ENCODE assay signal across 3 fruit fly cellular contexts in the genomic region with DNA sequence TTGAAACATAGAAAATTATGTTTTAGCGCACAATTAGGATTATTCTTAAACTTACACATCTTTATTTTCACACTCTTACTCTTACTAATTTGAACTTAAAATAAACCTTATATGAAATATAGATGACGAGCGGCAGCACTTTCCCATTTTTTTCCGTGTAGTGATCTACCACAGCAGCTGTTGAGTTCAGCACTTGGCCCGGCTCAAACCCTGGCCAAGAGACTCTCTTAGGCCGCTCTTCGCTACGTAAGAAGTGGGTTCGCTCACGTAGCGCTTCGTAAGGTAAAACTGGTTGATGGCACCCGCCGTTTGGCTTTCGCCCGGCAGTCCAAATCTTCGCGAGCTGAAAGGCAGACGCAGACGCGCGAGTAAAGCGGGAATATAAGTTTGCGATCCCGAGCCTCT.
TF ChIP-seq lines count a peak whose summit lies in the region.

Gene Osi24, plus strand, starts transcription at position 324 of the 405 bp plus-strand sequence.

TF ChIP-seq in whole organism, embryonic, 481 proteins besides CTCF, POLR2A, EP300 and RAD21 (continued from another document and continues in another):
- TF ChIP-seq prd (optimal IDR thresholded peaks at IDR 0.05; lab: Kevin White, UChicago) (no peak), prd (GFP tag; IDR thresholded peaks at IDR 0.05; lab: Robert Waterston, UW) (peak; percentile 70; the same call in 2 of the 3 replicates), CG17361 (GFP tag; IDR thresholded peaks at IDR 0.05; lab: Robert Waterston, UW) (peak; percentile 47; the same call in 1 of the 3 replicates), CG18476 (GFP tag; optimal IDR thresholded peaks at IDR 0.05; lab: Kevin White, UChicago) (no peak), Myb (GFP tag; optimal IDR thresholded peaks at IDR 0.05; lab: Kevin White, UChicago) (peak; percentile 15), Gug (GFP tag; IDR thresholded peaks at IDR 0.05; lab: Robert Waterston, UW) (no peak; the same call in 3 of the 4 replicates), onecut (GFP tag; IDR thresholded peaks at IDR 0.05; lab: Robert Waterston, UW) (no peak), CG6791 (GFP tag; IDR thresholded peaks at IDR 0.05; lab: Robert Waterston, UW; ENCODE audit: partially characterized antibody) (no peak), CG16815 (GFP tag; optimal IDR thresholded peaks at IDR 0.05; lab: Kevin White, UChicago) (no peak), CG8944 (GFP tag; optimal IDR thresholded peaks at IDR 0.05; lab: Kevin White, UChicago) (peak; percentile 27), CG17328 (GFP tag; IDR thresholded peaks at IDR 0.05; lab: Robert Waterston, UW) (peak; percentile 67), D19B (GFP tag; optimal IDR thresholded peaks at IDR 0.05; lab: Kevin White, UChicago) (no peak), Med (GFP tag; lab: Kevin White, UChicago) (peak; percentile 90), CG12219 (GFP tag; optimal IDR thresholded peaks at IDR 0.05; lab: Kevin White, UChicago) (peak; percentile 39), CG31224 (GFP tag; IDR thresholded peaks at IDR 0.05; lab: Robert Waterston, UW) (0 out of 2 replicates have a peak, but pooled peaks have one; percentile 29), CoRest (tag; optimal IDR thresholded peaks at IDR 0.05; lab: Kevin White, UChicago) (peak; percentile 27), sna (GFP tag; IDR thresholded peaks at IDR 0.05; lab: Robert Waterston, UW; ENCODE audit: partially characterized antibody) (no peak), dan (GFP tag; IDR thresholded peaks at IDR 0.05; lab: Robert Waterston, UW) (no peak), HLH3B (GFP tag; IDR thresholded peaks at IDR 0.05; lab: Robert Waterston, UW) (peak; percentile 74), CG1529 (GFP tag; optimal IDR thresholded peaks at IDR 0.05; lab: Kevin White, UChicago) (peak; percentile 42), Mrtf (GFP tag; IDR thresholded peaks at IDR 0.05; lab: Robert Waterston, UW) (0 out of 3 replicates have a peak, but pooled peaks have one; percentile 63), CG8765 (GFP tag; IDR thresholded peaks at IDR 0.05; lab: Robert Waterston, UW) (no peak), bbx (GFP tag; IDR thresholded peaks at IDR 0.05; lab: Robert Waterston, UW; ENCODE audit: partially characterized antibody) (no peak), CG43689 (GFP tag; IDR thresholded peaks at IDR 0.05; lab: Robert Waterston, UW) (0 out of 2 replicates have a peak, but pooled peaks have one; percentile 37), Scr (GFP tag; IDR thresholded peaks at IDR 0.05; lab: Robert Waterston, UW; ENCODE audit: partially characterized antibody) (no peak), CG12942 (GFP tag; optimal IDR thresholded peaks at IDR 0.05; lab: Kevin White, UChicago) (peak; percentile 37), pan (optimal IDR thresholded peaks at IDR 0.05; lab: Kevin White, UChicago) (no peak), pan (GFP tag; optimal IDR thresholded peaks at IDR 0.05 in 1 of 2, IDR thresholded peaks at IDR 0.05 in 1 of 2) (peak in 1 of 2 experiments; percentile 78), Blimp-1 (GFP tag; optimal IDR thresholded peaks at IDR 0.05; lab: Kevin White, UChicago) (peak; percentile 62), tup (GFP tag; optimal IDR thresholded peaks at IDR 0.05; lab: Kevin White, UChicago) (no peak), CG11695 (GFP tag; IDR thresholded peaks at IDR 0.05; lab: Robert Waterston, UW) (peak; percentile 73; the same call in 2 of the 3 replicates), CG6254 (GFP tag; optimal IDR thresholded peaks at IDR 0.05; lab: Kevin White, UChicago) (peak; percentile 43), CG34224 (GFP tag; IDR thresholded peaks at IDR 0.05; lab: Robert Waterston, UW; ENCODE audit: partially characterized antibody) (no peak), pho (GFP tag; optimal IDR thresholded peaks at IDR 0.05; lab: Kevin White, UChicago) (peak; percentile 0), Pdp1 (GFP tag; optimal IDR thresholded peaks at IDR 0.05; lab: Kevin White, UChicago) (peak; percentile 37 to 41), gt (GFP tag; IDR thresholded peaks at IDR 0.05; lab: Robert Waterston, UW) (no peak), CG11247 (GFP tag; IDR thresholded peaks at IDR 0.05; lab: Robert Waterston, UW) (0 out of 2 replicates have a peak, but pooled peaks have one; percentile 22), CG18619 (GFP tag; optimal IDR thresholded peaks at IDR 0.05; lab: Kevin White, UChicago) (peak; percentile 0), mam (GFP tag; optimal IDR thresholded peaks at IDR 0.05; lab: Kevin White, UChicago) (peak; percentile 44)

TF ChIP-seq in whole organism, prepupa, 60 proteins besides CTCF, POLR2A, EP300 and RAD21 (continued from another document):
- TF ChIP-seq CG10631 (GFP tag; optimal IDR thresholded peaks at IDR 0.05; lab: Kevin White, UChicago) (peak; percentile 77), Gug (GFP tag; IDR thresholded peaks at IDR 0.05; lab: Robert Waterston, UW) (peak; percentile 75), Met (GFP tag; optimal IDR thresholded peaks at IDR 0.05; lab: Kevin White, UChicago) (peak; percentile 68), ss (GFP tag; optimal IDR thresholded peaks at IDR 0.05; lab: Kevin White, UChicago) (peak; percentile 23 to 24), CG11294 (GFP tag; IDR thresholded peaks at IDR 0.05; lab: Robert Waterston, UW) (peak; percentile 57), achi (GFP tag; optimal IDR thresholded peaks at IDR 0.05; lab: Kevin White, UChicago) (peak; percentile 78), CG6163 (GFP tag; IDR thresholded peaks at IDR 0.05; lab: Robert Waterston, UW) (peak; percentile 91), fkh (GFP tag; optimal IDR thresholded peaks at IDR 0.05; lab: Kevin White, UChicago) (no peak), CG9139 (GFP tag; optimal IDR thresholded peaks at IDR 0.05; lab: Kevin White, UChicago) (peak; percentile 33), Sox14 (GFP tag; optimal IDR thresholded peaks at IDR 0.05; lab: Kevin White, UChicago) (peak; percentile 77), CG32006 (GFP tag; optimal IDR thresholded peaks at IDR 0.05; lab: Kevin White, UChicago) (peak; percentile 93), dac (GFP tag; optimal IDR thresholded peaks at IDR 0.05; lab: Kevin White, UChicago) (peak; percentile 81), Eip75B (GFP tag; optimal IDR thresholded peaks at IDR 0.05; lab: Kevin White, UChicago) (peak; percentile 80), Hr4 (GFP tag; optimal IDR thresholded peaks at IDR 0.05; lab: Kevin White, UChicago) (peak; percentile 94), Sox15 (GFP tag; optimal IDR thresholded peaks at IDR 0.05; lab: Kevin White, UChicago) (peak; percentile 38), CG6792 (GFP tag; optimal IDR thresholded peaks at IDR 0.05; lab: Kevin White, UChicago) (peak; percentile 72), CG34406 (GFP tag; optimal IDR thresholded peaks at IDR 0.05; lab: Kevin White, UChicago) (peak; percentile 64), net (GFP tag; optimal IDR thresholded peaks at IDR 0.05; lab: Kevin White, UChicago) (peak; percentile 88), Lpt (GFP tag; optimal IDR thresholded peaks at IDR 0.05; lab: Kevin White, UChicago) (peak; percentile 80), CG8632 (GFP tag; optimal IDR thresholded peaks at IDR 0.05; lab: Kevin White, UChicago) (peak; percentile 73), Eip78C (GFP tag; lab: Kevin White, UChicago) (peak; percentile 96), svp (GFP tag; lab: Kevin White, UChicago) (peak; percentile 79), Eip93F (GFP tag; optimal IDR thresholded peaks at IDR 0.05; lab: Kevin White, UChicago) (no peak), CG10669 (GFP tag; optimal IDR thresholded peaks at IDR 0.05; lab: Kevin White, UChicago) (peak; percentile 63), CG8119 (GFP tag; IDR thresholded peaks at IDR 0.05; lab: Robert Waterston, UW) (peak; percentile 92), CG6854 (GFP tag; optimal IDR thresholded peaks at IDR 0.05; lab: Kevin White, UChicago) (no peak), CG31627 (GFP tag; optimal IDR thresholded peaks at IDR 0.05; lab: Kevin White, UChicago) (peak; percentile 53), Hr38 (GFP tag; optimal IDR thresholded peaks at IDR 0.05; lab: Kevin White, UChicago) (no peak), Smox (GFP tag; optimal IDR thresholded peaks at IDR 0.05; lab: Kevin White, UChicago) (peak; percentile 64), Ets21C (GFP tag; optimal IDR thresholded peaks at IDR 0.05; lab: Kevin White, UChicago) (peak; percentile 51), CG8319 (GFP tag; optimal IDR thresholded peaks at IDR 0.05; lab: Kevin White, UChicago) (peak; percentile 61), CG11762 (GFP tag; optimal IDR thresholded peaks at IDR 0.05; lab: Kevin White, UChicago; ENCODE audit: insufficient read depth) (peak; percentile 60), salr (GFP tag; optimal IDR thresholded peaks at IDR 0.05; lab: Kevin White, UChicago) (peak; percentile 15 to 77), fd85E (GFP tag; optimal IDR thresholded peaks at IDR 0.05; lab: Kevin White, UChicago) (peak; percentile 4), topi (GFP tag; optimal IDR thresholded peaks at IDR 0.05; lab: Kevin White, UChicago) (peak; percentile 68), CG3919 (GFP tag; optimal IDR thresholded peaks at IDR 0.05; lab: Kevin White, UChicago) (peak; percentile 86), CG7368 (GFP tag; optimal IDR thresholded peaks at IDR 0.05; lab: Kevin White, UChicago) (peak; percentile 77), fd59A (GFP tag; optimal IDR thresholded peaks at IDR 0.05; lab: Kevin White, UChicago) (peak; percentile 35)
TF ChIP-seq in whole organism, prepupa: peak in this region for 55.

TF ChIP-seq in whole organism, wandering third instar larva, 38 proteins besides CTCF, POLR2A, EP300 and RAD21 (continued from another document):
- TF ChIP-seq Rel (GFP tag; optimal IDR thresholded peaks at IDR 0.05; lab: Kevin White, UChicago): no peak
- TF ChIP-seq Rel (tag; optimal IDR thresholded peaks at IDR 0.05; lab: Kevin White, UChicago): no peak
- TF ChIP-seq Hr83 (GFP tag; optimal IDR thresholded peaks at IDR 0.05; lab: Kevin White, UChicago; ENCODE audit: poor library complexity, severe bottlenecking): no peak
- peak; percentile 68 for TF ChIP-seq OdsH (GFP tag; optimal IDR thresholded peaks at IDR 0.05; lab: Kevin White, UChicago)
- TF ChIP-seq CrebA (GFP tag; optimal IDR thresholded peaks at IDR 0.05; lab: Kevin White, UChicago; ENCODE audit: borderline replicate concordance): no peak
- peak; percentile 24 for TF ChIP-seq sv (GFP tag; optimal IDR thresholded peaks at IDR 0.05; lab: Kevin White, UChicago)
- no peak for TF ChIP-seq N (GFP tag; optimal IDR thresholded peaks at IDR 0.05; lab: Kevin White, UChicago)
- TF ChIP-seq Jra (GFP tag; optimal IDR thresholded peaks at IDR 0.05; lab: Kevin White, UChicago): no peak
- peak; percentile 19 for TF ChIP-seq HLH106 (tag; optimal IDR thresholded peaks at IDR 0.05; lab: Kevin White, UChicago)
